Worm (Caenorhabditis elegans): ENCODE measurements around the gene ZK370.4.

Gene ZK370.4

DNA sequence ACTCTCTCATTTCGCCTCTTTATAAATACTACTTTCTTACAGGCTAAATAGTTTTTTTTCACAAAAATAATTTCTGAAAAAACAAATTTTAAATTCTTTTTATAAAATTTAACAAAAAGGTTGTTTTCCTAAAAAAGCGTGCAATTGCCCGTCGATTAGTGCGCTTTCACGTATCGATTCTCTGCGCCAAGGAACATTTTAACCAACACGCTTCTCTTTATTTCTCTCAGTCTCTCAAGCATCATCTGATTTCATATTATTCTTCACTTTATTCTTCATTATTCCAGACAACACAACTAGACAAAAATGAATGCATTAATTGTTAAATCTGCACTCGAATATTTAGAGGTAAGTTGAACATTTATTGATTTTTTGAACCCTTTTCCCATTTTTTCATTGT is 41.6 kb downstream of the ZK370.4 start, which contains the start of gene B0303.4:
TSS of gene B0303.4 (plus strand) at position 196 of the 400 bp plus-strand sequence.
- TF ChIP-seq mep-1 (tag; optimal IDR thresholded peaks at IDR 0.05): peak; percentile 59
- no peak for TF ChIP-seq pha-4 (tag; optimal IDR thresholded peaks at IDR 0.05)
- peak; percentile 72 for TF ChIP-seq ces-1 (GFP tag; optimal IDR thresholded peaks at IDR 0.05)
- peak; percentile 54 for TF ChIP-seq lsy-2 (tag; optimal IDR thresholded peaks at IDR 0.05)
- no peak for TF ChIP-seq ceh-83 (GFP tag; optimal IDR thresholded peaks at IDR 0.05)

DNA sequence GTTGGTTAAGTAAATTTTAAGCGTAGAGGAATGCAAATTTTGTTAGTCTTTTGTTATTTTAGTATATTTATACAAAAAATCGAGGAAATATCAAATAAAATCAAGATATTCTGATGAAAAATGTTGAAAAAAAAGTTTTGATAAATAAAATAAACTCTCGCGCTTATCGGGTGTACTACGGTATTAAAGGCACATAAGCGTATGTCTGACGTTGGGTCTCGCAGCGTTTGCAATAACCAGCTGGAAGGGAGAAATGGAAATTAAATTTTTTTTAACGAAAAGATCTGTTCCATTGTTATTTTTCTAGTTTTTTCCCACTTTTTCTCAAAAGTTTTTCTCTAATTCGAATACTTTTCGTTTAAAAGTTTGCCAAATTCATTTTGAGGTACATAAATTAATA is 42.1 kb downstream of the ZK370.4 start:
- TF ChIP-seq elt-3 (tag; optimal IDR thresholded peaks at IDR 0.05): no peak
- no peak for TF ChIP-seq mab-5 (tag; optimal IDR thresholded peaks at IDR 0.05)
- no peak for TF ChIP-seq M03D4.4 (tag; optimal IDR thresholded peaks at IDR 0.05)
- TF ChIP-seq unc-120 (tag; optimal IDR thresholded peaks at IDR 0.05; ENCODE audit: poor library complexity, severe bottlenecking): no peak
- TF ChIP-seq nhr-76 (tag; optimal IDR thresholded peaks at IDR 0.05): no peak
- TF ChIP-seq lsy-2 (tag; optimal IDR thresholded peaks at IDR 0.05): no peak
- no peak for TF ChIP-seq ham-2 (GFP tag; optimal IDR thresholded peaks at IDR 0.05)
- no peak for TF ChIP-seq blmp-1 (tag; optimal IDR thresholded peaks at IDR 0.05)
- no peak for TF ChIP-seq nhr-2 (tag; optimal IDR thresholded peaks at IDR 0.05)
- TF ChIP-seq ztf-11 (tag; optimal IDR thresholded peaks at IDR 0.05): no peak
- no peak for TF ChIP-seq lin-13 (tag; optimal IDR thresholded peaks at IDR 0.05)
- TF ChIP-seq mep-1 (tag; optimal IDR thresholded peaks at IDR 0.05): no peak
- TF ChIP-seq nhr-12 (tag; optimal IDR thresholded peaks at IDR 0.05): no peak
- TF ChIP-seq pha-4 (tag; optimal IDR thresholded peaks at IDR 0.05): no peak
- no peak for TF ChIP-seq zip-8 (tag; optimal IDR thresholded peaks at IDR 0.05)
- no peak for TF ChIP-seq ceh-83 (GFP tag; optimal IDR thresholded peaks at IDR 0.05)
- TF ChIP-seq bed-3 (GFP tag; optimal IDR thresholded peaks at IDR 0.05): no peak
- no peak for TF ChIP-seq sptf-1 (tag; optimal IDR thresholded peaks at IDR 0.05)

DNA sequence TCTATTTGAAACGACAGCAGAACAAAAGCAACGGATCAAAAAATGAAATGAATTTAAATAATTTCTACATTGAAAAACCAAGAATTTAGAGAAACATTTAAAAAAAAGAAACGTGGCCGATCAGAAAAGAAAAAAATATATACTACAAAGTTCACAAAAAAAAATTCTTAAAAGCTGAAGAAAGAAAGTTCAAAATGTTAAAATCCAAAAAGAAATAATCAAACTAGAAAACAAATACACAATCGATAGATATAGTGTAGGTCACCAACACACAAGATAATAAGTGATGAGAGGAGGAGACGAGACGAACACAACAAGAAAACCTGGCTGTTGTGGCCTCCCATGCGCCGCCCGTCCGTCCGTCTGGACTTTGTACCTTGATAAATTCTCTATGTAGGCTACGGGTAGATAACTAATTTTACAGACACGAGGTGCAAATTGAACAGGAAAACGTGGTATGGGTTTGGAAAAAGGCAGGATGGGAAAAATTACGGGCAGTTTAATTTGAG is 42.7 kb downstream of the ZK370.4 start, which contains the start of gene hadb-1:
TSS of gene hadb-1 (minus strand) at position 51 of the 509 bp plus-strand sequence.
- TF ChIP-seq ces-1 (GFP tag; optimal IDR thresholded peaks at IDR 0.05) (no peak), unc-120 (tag; optimal IDR thresholded peaks at IDR 0.05; ENCODE audit: poor library complexity, severe bottlenecking) (no peak), pha-4 (tag; optimal IDR thresholded peaks at IDR 0.05) (no peak), ztf-11 (tag; optimal IDR thresholded peaks at IDR 0.05) (no peak), cnd-1 (tag; optimal IDR thresholded peaks at IDR 0.05) (no peak), nhr-237 (tag; optimal IDR thresholded peaks at IDR 0.05) (no peak), sptf-1 (tag; optimal IDR thresholded peaks at IDR 0.05) (no peak), unc-39 (tag; optimal IDR thresholded peaks at IDR 0.05) (no peak)

DNA sequence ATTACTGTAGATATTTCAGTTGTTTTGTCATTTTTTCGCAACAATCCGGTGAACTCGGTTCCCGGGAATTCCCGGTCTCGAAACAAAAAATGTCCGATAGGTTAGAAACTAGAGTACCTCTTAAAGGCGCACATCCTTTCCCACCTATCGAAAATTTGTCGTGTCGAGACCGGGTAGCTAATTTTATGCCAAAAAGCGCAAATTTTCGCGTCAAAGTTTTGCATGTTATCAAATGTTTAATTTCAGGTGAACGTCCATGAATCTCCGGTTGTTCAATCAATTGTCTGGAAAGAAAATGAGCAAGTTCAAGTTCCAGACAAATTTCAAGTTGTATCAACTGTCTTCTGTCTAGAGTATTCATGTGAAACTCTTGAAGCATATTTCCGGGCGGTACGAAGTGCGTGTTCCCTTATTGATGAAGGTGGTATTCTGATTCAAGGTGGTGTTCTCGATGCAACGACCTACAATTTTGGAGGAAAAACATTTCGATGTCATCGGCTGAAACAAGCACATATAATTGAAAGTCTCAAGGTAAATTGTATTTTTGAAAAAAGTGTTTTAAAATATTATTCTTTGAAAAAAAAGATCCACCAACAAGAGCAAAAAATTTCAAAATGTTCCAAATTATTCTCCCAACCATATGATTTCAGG is 45.5 kb downstream of the ZK370.4 start:
- no peak for TF ChIP-seq blmp-1 (tag; optimal IDR thresholded peaks at IDR 0.05)
- TF ChIP-seq lin-32 (GFP tag; optimal IDR thresholded peaks at IDR 0.05): no peak
- TF ChIP-seq elt-1 (tag; optimal IDR thresholded peaks at IDR 0.05; ENCODE audit: borderline replicate concordance, insufficient read depth): no peak
- TF ChIP-seq sptf-1 (tag; optimal IDR thresholded peaks at IDR 0.05): no peak
- no peak for TF ChIP-seq ham-2 (GFP tag; optimal IDR thresholded peaks at IDR 0.05)
- TF ChIP-seq tbx-8 (GFP tag; optimal IDR thresholded peaks at IDR 0.05): no peak
- no peak for TF ChIP-seq nhr-12 (tag; optimal IDR thresholded peaks at IDR 0.05)
- TF ChIP-seq nhr-76 (tag; optimal IDR thresholded peaks at IDR 0.05): no peak
- TF ChIP-seq unc-62 (GFP tag; optimal IDR thresholded peaks at IDR 0.05): no peak
- TF ChIP-seq unc-39 (tag; optimal IDR thresholded peaks at IDR 0.05): no peak
- TF ChIP-seq flh-1 (GFP tag; optimal IDR thresholded peaks at IDR 0.05): no peak
- TF ChIP-seq ceh-43 (GFP tag; optimal IDR thresholded peaks at IDR 0.05): no peak
- TF ChIP-seq nhr-28 (tag; optimal IDR thresholded peaks at IDR 0.05): no peak
- no peak for TF ChIP-seq ztf-11 (tag; optimal IDR thresholded peaks at IDR 0.05)
- TF ChIP-seq bed-3 (GFP tag; optimal IDR thresholded peaks at IDR 0.05): no peak
- TF ChIP-seq unc-120 (tag; optimal IDR thresholded peaks at IDR 0.05; ENCODE audit: poor library complexity, severe bottlenecking): no peak
- TF ChIP-seq cnd-1 (tag; optimal IDR thresholded peaks at IDR 0.05): no peak
- no peak for TF ChIP-seq lin-13 (tag; optimal IDR thresholded peaks at IDR 0.05)
- TF ChIP-seq snpc-4 (tag; optimal IDR thresholded peaks at IDR 0.05): no peak

DNA sequence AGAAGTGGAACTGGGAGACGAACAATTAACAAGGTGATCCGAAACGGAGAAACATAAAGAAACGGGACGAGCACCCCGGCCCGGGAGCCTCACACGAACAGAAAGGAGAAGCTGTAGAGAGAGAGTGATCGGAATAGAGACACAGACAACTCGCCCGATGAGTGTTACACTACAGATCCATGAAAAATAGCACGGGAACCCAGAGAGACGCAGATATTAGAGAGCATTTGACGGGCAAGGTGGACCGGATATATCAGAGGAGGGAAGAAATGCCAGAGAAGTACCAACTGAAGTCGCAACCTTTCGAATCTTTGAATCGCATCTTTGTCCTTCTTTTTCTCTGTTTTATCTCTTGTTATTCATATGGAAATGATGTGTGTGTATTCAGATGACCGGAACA is 46.8 kb downstream of the ZK370.4 start, which contains the start of gene anmt-1:
TSS of gene anmt-1 (plus strand) at position 388 of the 400 bp plus-strand sequence.
- TF ChIP-seq sptf-1 (tag; optimal IDR thresholded peaks at IDR 0.05): no peak
- no peak for TF ChIP-seq zip-8 (tag; optimal IDR thresholded peaks at IDR 0.05)
- peak; percentile 61 for TF ChIP-seq hlh-1 (tag; optimal IDR thresholded peaks at IDR 0.05)
- TF ChIP-seq snpc-4 (tag; optimal IDR thresholded peaks at IDR 0.05): no peak
- TF ChIP-seq unc-62 (GFP tag; optimal IDR thresholded peaks at IDR 0.05): peak; percentile 42
- peak; percentile 52 for TF ChIP-seq unc-120 (tag; optimal IDR thresholded peaks at IDR 0.05; ENCODE audit: poor library complexity, severe bottlenecking)

All from whole organism, mixed stage, embryonic.